ENCODE assay signal across 4 fruit fly cellular contexts in genomic region chr3L:9047062-9047461, dm6.
TF ChIP-seq lines count a peak whose summit lies in the region.

Gene Argk2 (plus strand): TSS chr3L:9047439.

- TF ChIP-seq CTCF in whole organism, embryonic (GFP tag; optimal IDR thresholded peaks at IDR 0.05; lab: Kevin White, UChicago): peak; percentile 84

TF ChIP-seq in whole organism, embryonic, 481 proteins besides CTCF, POLR2A, EP300 and RAD21 (continues in another document):
- TF ChIP-seq Lhr (GFP tag; optimal IDR thresholded peaks at IDR 0.05; lab: Kevin White, UChicago) (peak; percentile 30), cwo (GFP tag; optimal IDR thresholded peaks at IDR 0.05; lab: Kevin White, UChicago) (no peak), shn (GFP tag; optimal IDR thresholded peaks at IDR 0.05; lab: Kevin White, UChicago) (no peak), CG17829 (tag; optimal IDR thresholded peaks at IDR 0.05; lab: Kevin White, UChicago) (peak; percentile 3), CG8478 (optimal IDR thresholded peaks at IDR 0.05; lab: Kevin White, UChicago) (peak; percentile 87), gem (tag; optimal IDR thresholded peaks at IDR 0.05; lab: Kevin White, UChicago) (peak; percentile 17), gsb-n (tag; optimal IDR thresholded peaks at IDR 0.05; lab: Kevin White, UChicago) (no peak), CG7987 (GFP tag; optimal IDR thresholded peaks at IDR 0.05; lab: Kevin White, UChicago) (no peak), ken (GFP tag; IDR thresholded peaks at IDR 0.05; lab: Robert Waterston, UW) (peak; percentile 3; the same call in 1 of the 3 replicates), Myb (GFP tag; optimal IDR thresholded peaks at IDR 0.05; lab: Kevin White, UChicago) (peak; percentile 69), CG4360 (GFP tag; IDR thresholded peaks at IDR 0.05; lab: Robert Waterston, UW) (no peak), GATAe (GFP tag; conservative IDR thresholded peaks at IDR 0.05; lab: Robert Waterston, UW) (no peak), Asciz (GFP tag; optimal IDR thresholded peaks at IDR 0.05; lab: Kevin White, UChicago) (no peak), CG15073 (GFP tag; optimal IDR thresholded peaks at IDR 0.05; lab: Kevin White, UChicago) (no peak), CG15479 (GFP tag; optimal IDR thresholded peaks at IDR 0.05; lab: Kevin White, UChicago) (no peak), yki (optimal IDR thresholded peaks at IDR 0.05; lab: Kevin White, UChicago) (peak; percentile 12), lola (GFP tag; optimal IDR thresholded peaks at IDR 0.05; lab: Kevin White, UChicago) (no peak), CG32772 (GFP tag; IDR thresholded peaks at IDR 0.05; lab: Robert Waterston, UW) (peak; percentile 5; the same call in 1 of the 2 replicates), nmo (GFP tag; optimal IDR thresholded peaks at IDR 0.05; lab: Kevin White, UChicago) (peak; percentile 11), CG16813 (GFP tag; IDR thresholded peaks at IDR 0.05; lab: Robert Waterston, UW; ENCODE audit: partially characterized antibody) (peak; percentile 33; the same call in 1 of the 3 replicates), bbx (GFP tag; IDR thresholded peaks at IDR 0.05; lab: Robert Waterston, UW; ENCODE audit: partially characterized antibody) (0 out of 2 replicates have a peak, but pooled peaks have one; percentile 10), zen (tag; optimal IDR thresholded peaks at IDR 0.05; lab: Kevin White, UChicago) (peak; percentile 1)

TF ChIP-seq in whole organism, prepupa, 60 proteins besides CTCF, POLR2A, EP300 and RAD21:
- TF ChIP-seq lz (GFP tag; optimal IDR thresholded peaks at IDR 0.05; lab: Kevin White, UChicago): no peak
- no peak for TF ChIP-seq CG7368 (GFP tag; optimal IDR thresholded peaks at IDR 0.05; lab: Kevin White, UChicago)
- TF ChIP-seq fd59A (GFP tag; optimal IDR thresholded peaks at IDR 0.05; lab: Kevin White, UChicago): no peak
- no peak for TF ChIP-seq CG4318 (GFP tag; optimal IDR thresholded peaks at IDR 0.05; lab: Kevin White, UChicago)
- TF ChIP-seq CG3919 (GFP tag; optimal IDR thresholded peaks at IDR 0.05; lab: Kevin White, UChicago): no peak
- TF ChIP-seq CG3032 (tag; optimal IDR thresholded peaks at IDR 0.05; lab: Kevin White, UChicago): peak; percentile 8
- no peak for TF ChIP-seq CG6163 (GFP tag; IDR thresholded peaks at IDR 0.05; lab: Robert Waterston, UW)
- no peak for TF ChIP-seq CG16779 (tag; optimal IDR thresholded peaks at IDR 0.05; lab: Kevin White, UChicago)
- no peak for TF ChIP-seq CG6854 (GFP tag; optimal IDR thresholded peaks at IDR 0.05; lab: Kevin White, UChicago)
- no peak for TF ChIP-seq Met (GFP tag; optimal IDR thresholded peaks at IDR 0.05; lab: Kevin White, UChicago)
- no peak for TF ChIP-seq OdsH (GFP tag; optimal IDR thresholded peaks at IDR 0.05; lab: Kevin White, UChicago)
- TF ChIP-seq eg (GFP tag; IDR thresholded peaks at IDR 0.05; lab: Robert Waterston, UW): peak; percentile 54; the same call in 1 of the 3 replicates
- no peak for TF ChIP-seq Hr4 (GFP tag; optimal IDR thresholded peaks at IDR 0.05; lab: Kevin White, UChicago)
- TF ChIP-seq Eip78C (GFP tag; lab: Kevin White, UChicago): peak; percentile 7
- no peak for TF ChIP-seq dac (GFP tag; optimal IDR thresholded peaks at IDR 0.05; lab: Kevin White, UChicago)
- no peak for TF ChIP-seq CG6808 (GFP tag; optimal IDR thresholded peaks at IDR 0.05; lab: Kevin White, UChicago)

TF ChIP-seq in whole organism, pupa, 21 proteins besides CTCF, POLR2A, EP300 and RAD21:
- TF ChIP-seq CG4496 (GFP tag; IDR thresholded peaks at IDR 0.05; lab: Robert Waterston, UW): peak; percentile 55; the same call in 2 of the 3 replicates
- no peak for TF ChIP-seq Pif1B (GFP tag; optimal IDR thresholded peaks at IDR 0.05; lab: Kevin White, UChicago)

TF ChIP-seq in whole organism, wandering third instar larva, 38 proteins besides CTCF, POLR2A, EP300 and RAD21:
- TF ChIP-seq brk (GFP tag; optimal IDR thresholded peaks at IDR 0.05; lab: Kevin White, UChicago): no peak
- no peak for TF ChIP-seq N (GFP tag; optimal IDR thresholded peaks at IDR 0.05; lab: Kevin White, UChicago)
- TF ChIP-seq Hr78 (GFP tag; optimal IDR thresholded peaks at IDR 0.05; lab: Kevin White, UChicago): no peak
- TF ChIP-seq woc (GFP tag; optimal IDR thresholded peaks at IDR 0.05; lab: Kevin White, UChicago): no peak
- no peak for TF ChIP-seq rgr (GFP tag; optimal IDR thresholded peaks at IDR 0.05; lab: Kevin White, UChicago)
- no peak for TF ChIP-seq Abd-B (GFP tag; optimal IDR thresholded peaks at IDR 0.05; lab: Kevin White, UChicago)
- TF ChIP-seq Mio (GFP tag; optimal IDR thresholded peaks at IDR 0.05; lab: Kevin White, UChicago): no peak
- no peak for TF ChIP-seq br (GFP tag; optimal IDR thresholded peaks at IDR 0.05; lab: Kevin White, UChicago)
- TF ChIP-seq psq (GFP tag; optimal IDR thresholded peaks at IDR 0.05; lab: Kevin White, UChicago): no peak
- TF ChIP-seq Myc (optimal IDR thresholded peaks at IDR 0.05; lab: Kevin White, UChicago): peak; percentile 82
- no peak for TF ChIP-seq lola (GFP tag; optimal IDR thresholded peaks at IDR 0.05; lab: Kevin White, UChicago)
- peak; percentile 28 for TF ChIP-seq HLH106 (tag; optimal IDR thresholded peaks at IDR 0.05; lab: Kevin White, UChicago)
- no peak for TF ChIP-seq sv (GFP tag; optimal IDR thresholded peaks at IDR 0.05; lab: Kevin White, UChicago)
- TF ChIP-seq CrebA (GFP tag; optimal IDR thresholded peaks at IDR 0.05; lab: Kevin White, UChicago; ENCODE audit: borderline replicate concordance): no peak
